Fruit fly (Drosophila melanogaster) whole organism, embryonic: ENCODE results near the gene CG14984.

Source experiments
- ATbp ChIP-seq: fragments of 200-800 bp; sonication (Bioruptor generic); optimal IDR thresholded peaks from 2 replicates; lab custom pipeline; 2017; ENCODE audit warnings: missing biosample characterization, mild to moderate bottlenecking, missing genetic modification characterization, missing genetic modification reagents
- BEAF-32 ChIP-seq: fragments of 200-800 bp; sonication (Bioruptor generic); optimal IDR thresholded peaks from 3 replicates; lab custom pipeline; 2017; ENCODE audit warnings: missing biosample characterization, missing genetic modification characterization, mild to moderate bottlenecking, moderate library complexity, missing genetic modification reagents
- Bdp1 ChIP-seq: fragments of 200-800 bp; sonication (Bioruptor generic); optimal IDR thresholded peaks from 3 replicates; lab custom pipeline; 2016; ENCODE audit warnings: missing biosample characterization, missing genetic modification characterization
- C15 ChIP-seq: fragments of 200-800 bp; sonication (Bioruptor generic); IDR thresholded peaks from 3 replicates; pipeline ENCODE4 v1.3.6; 2022; ENCODE audit warnings: missing biosample characterization, missing genetic modification characterization
- CG10431 ChIP-seq: fragments of 200-800 bp; sonication (Bioruptor generic); optimal IDR thresholded peaks from 3 replicates; lab custom pipeline; 2018; ENCODE audit warnings: missing biosample characterization, mild to moderate bottlenecking, missing genetic modification characterization
- CG12104 ChIP-seq: fragments of 200-800 bp; sonication (Bioruptor generic); optimal IDR thresholded peaks from 3 replicates; lab custom pipeline; 2016; ENCODE audit warnings: missing biosample characterization, missing genetic modification characterization
- CG12236 ChIP-seq: fragments of 200-800 bp; sonication (Bioruptor generic); optimal IDR thresholded peaks from 2 replicates; lab custom pipeline; 2016; ENCODE audit warnings: missing biosample characterization, missing genetic modification characterization
- CG12744 ChIP-seq: fragments of 200-800 bp; sonication (Bioruptor generic); optimal IDR thresholded peaks from 2 replicates; lab custom pipeline; 2016; ENCODE audit warnings: missing biosample characterization, missing genetic modification characterization
- CG14710 ChIP-seq: fragments of 200-800 bp; sonication (Bioruptor generic); optimal IDR thresholded peaks from 3 replicates; lab custom pipeline; 2019; ENCODE audit warnings: missing biosample characterization, mild to moderate bottlenecking, missing genetic modification characterization, moderate library complexity
- CG16779 ChIP-seq: fragments of 200-800 bp; sonication (Bioruptor generic); IDR thresholded peaks from 2 replicates; pipeline ENCODE4 v1.3.6; 2022; ENCODE audit warnings: missing biosample characterization, missing genetic modification characterization
- CG17328 ChIP-seq: fragments of 200-800 bp; sonication (Bioruptor generic); IDR thresholded peaks from 2 replicates; pipeline ENCODE4 v1.3.6; 2022; ENCODE audit warnings: missing biosample characterization, missing genetic modification characterization
- CG1832 ChIP-seq: fragments of 200-800 bp; sonication (Bioruptor generic); optimal IDR thresholded peaks from 2 replicates; lab custom pipeline; 2017; ENCODE audit warnings: missing biosample characterization, mild to moderate bottlenecking, missing genetic modification characterization, inconsistent platforms
- CG3065 ChIP-seq: fragments of 200-800 bp; sonication (Bioruptor generic); optimal IDR thresholded peaks from 2 replicates; lab custom pipeline; 2016; ENCODE audit warnings: missing biosample characterization, missing genetic modification characterization
- CG31224 ChIP-seq: fragments of 200-800 bp; sonication (Bioruptor generic); IDR thresholded peaks from 2 replicates; pipeline ENCODE4 v1.3.6; 2022; ENCODE audit warnings: missing biosample characterization, missing genetic modification characterization
- CG31388 ChIP-seq: fragments of 200-800 bp; sonication (Bioruptor generic); optimal IDR thresholded peaks from 2 replicates; lab custom pipeline; 2016; ENCODE audit warnings: missing biosample characterization, missing genetic modification characterization
- CG31441 ChIP-seq: fragments of 200-800 bp; sonication (Bioruptor generic); IDR thresholded peaks from 2 replicates; pipeline ENCODE4 v1.3.6; 2022; ENCODE audit warnings: missing biosample characterization, missing genetic modification characterization
- CG32772 ChIP-seq: fragments of 200-800 bp; sonication (Bioruptor generic); IDR thresholded peaks from 2 replicates; pipeline ENCODE4 v1.3.6; 2022; ENCODE audit warnings: missing biosample characterization, missing genetic modification characterization
- CG3281 ChIP-seq: fragments of 200-800 bp; sonication (Bioruptor generic); optimal IDR thresholded peaks from 3 replicates; lab custom pipeline; 2017; ENCODE audit warnings: missing biosample characterization, mild to moderate bottlenecking, missing genetic modification characterization
- CG33213 ChIP-seq: fragments of 200-800 bp; sonication (Bioruptor generic); optimal IDR thresholded peaks from 3 replicates; lab custom pipeline; 2016; ENCODE audit warnings: missing biosample characterization, missing genetic modification characterization
- CG6765 ChIP-seq: fragments of 200-800 bp; sonication (Bioruptor generic); optimal IDR thresholded peaks from 3 replicates; lab custom pipeline; 2017; ENCODE audit warnings: missing biosample characterization, mild to moderate bottlenecking, missing genetic modification characterization
- CG7745 ChIP-seq: fragments of 200-800 bp; sonication (Bioruptor generic); optimal IDR thresholded peaks from 2 replicates; lab custom pipeline; 2018; ENCODE audit warnings: missing biosample characterization, mild to moderate bottlenecking, missing genetic modification characterization, moderate library complexity
- CG8281 ChIP-seq: fragments of 200-800 bp; sonication (Bioruptor generic); optimal IDR thresholded peaks from 2 replicates; lab custom pipeline; 2018; ENCODE audit warnings: missing biosample characterization, mild to moderate bottlenecking, missing genetic modification characterization, moderate library complexity
- Camta ChIP-seq: fragments of 200-800 bp; sonication (Bioruptor generic); optimal IDR thresholded peaks from 2 replicates; lab custom pipeline; 2016; ENCODE audit warnings: missing biosample characterization, missing genetic modification characterization
- Chrac-16 ChIP-seq: fragments of 200-800 bp; sonication (Bioruptor generic); optimal IDR thresholded peaks from 3 replicates; lab custom pipeline; 2016; ENCODE audit warnings: missing biosample characterization, missing genetic modification characterization
- Dip3 ChIP-seq: fragments of 200-800 bp; sonication (Bioruptor generic); optimal IDR thresholded peaks from 3 replicates; lab custom pipeline; 2016; ENCODE audit warnings: missing biosample characterization, missing genetic modification characterization
- Doc2 ChIP-seq: fragments of 200-800 bp; sonication (Bioruptor generic); IDR thresholded peaks from 2 replicates; pipeline ENCODE4 v1.3.6; 2022; ENCODE audit warnings: missing biosample characterization, missing genetic modification characterization
- Drgx ChIP-seq: fragments of 200-800 bp; sonication (Bioruptor generic); IDR thresholded peaks from 2 replicates; pipeline ENCODE4 v1.3.6; 2022; ENCODE audit warnings: missing biosample characterization, missing genetic modification characterization
- Hr51 ChIP-seq, 2 experiments: fragments of 200-800 bp; sonication (Bioruptor generic); optimal IDR thresholded peaks; 2 replicates in 1 of 2; 3 replicates in 1 of 2; lab custom pipeline; 2016 to 2018; ENCODE audit warnings: missing biosample characterization in 2 of 2, missing genetic modification characterization in 2 of 2, mild to moderate bottlenecking in 1 of 2, moderate library complexity in 1 of 2
- Hsf ChIP-seq: fragments of 200-800 bp; sonication (Bioruptor generic); optimal IDR thresholded peaks from 3 replicates; lab custom pipeline; 2016; ENCODE audit warnings: missing biosample characterization, missing genetic modification characterization
- Nf-YC ChIP-seq: fragments of 200-800 bp; optimal IDR thresholded peaks from 3 replicates; lab custom pipeline; 2019; ENCODE audit warnings: missing biosample characterization, mild to moderate bottlenecking, missing genetic modification characterization, moderate library complexity
- Oli ChIP-seq: fragments of 200-800 bp; sonication (Bioruptor generic); optimal IDR thresholded peaks from 2 replicates; lab custom pipeline; 2018; ENCODE audit warnings: missing biosample characterization, mild to moderate bottlenecking, missing genetic modification characterization, moderate library complexity
- Poxn ChIP-seq: fragments of 200-800 bp; sonication (Bioruptor generic); IDR thresholded peaks from 2 replicates; pipeline ENCODE4 v1.3.6; 2022; ENCODE audit warnings: missing biosample characterization, missing genetic modification characterization
- Rfx ChIP-seq: fragments of 200-800 bp; sonication (Bioruptor generic); IDR thresholded peaks from 2 replicates; pipeline ENCODE4 v1.3.6; 2022; ENCODE audit warnings: missing biosample characterization, missing genetic modification characterization
- Usf ChIP-seq: fragments of 200-800 bp; sonication (Bioruptor generic); optimal IDR thresholded peaks from 2 replicates; lab custom pipeline; 2017; ENCODE audit warnings: missing genotype, missing biosample characterization, missing genetic modification characterization
- ab ChIP-seq: fragments of 200-800 bp; sonication (Bioruptor generic); optimal IDR thresholded peaks from 2 replicates; lab custom pipeline; 2016; ENCODE audit warnings: missing biosample characterization, missing genetic modification characterization
- ara ChIP-seq: fragments of 200-800 bp; sonication (Bioruptor generic); IDR thresholded peaks from 2 replicates; pipeline ENCODE4 v1.3.6; 2022; ENCODE audit warnings: missing biosample characterization, missing genetic modification characterization
- bcd ChIP-seq: fragments of 200-800 bp; sonication (Bioruptor generic); optimal IDR thresholded peaks from 2 replicates; lab custom pipeline; 2017; ENCODE audit warnings: missing biosample characterization, mild to moderate bottlenecking, missing genetic modification characterization
- crol ChIP-seq: fragments of 200-800 bp; sonication (Bioruptor generic); IDR thresholded peaks from 2 replicates; pipeline ENCODE4 v1.3.6; 2022; ENCODE audit warnings: missing biosample characterization, missing genetic modification characterization
- fd3F ChIP-seq: fragments of 200-800 bp; sonication (Bioruptor generic); optimal IDR thresholded peaks from 2 replicates; lab custom pipeline; 2018; ENCODE audit warnings: missing biosample characterization, mild to moderate bottlenecking, missing genetic modification characterization, moderate library complexity
- ftz-f1 ChIP-seq: fragments of 200-800 bp; sonication (Bioruptor generic); optimal IDR thresholded peaks from 2 replicates; lab custom pipeline; 2016; ENCODE audit warnings: missing biosample characterization, missing genetic modification characterization
- kay ChIP-seq: fragments of 200-800 bp; sonication (Bioruptor generic); optimal IDR thresholded peaks from 2 replicates; lab custom pipeline; 2016; ENCODE audit warnings: missing biosample characterization, missing genetic modification characterization
- oc ChIP-seq: fragments of 200-800 bp; sonication (Bioruptor generic); optimal IDR thresholded peaks from 2 replicates; lab custom pipeline; 2018; ENCODE audit warnings: missing biosample characterization, mild to moderate bottlenecking, missing genetic modification characterization, moderate library complexity
- otp ChIP-seq: fragments of 200-800 bp; sonication (Bioruptor generic); IDR thresholded peaks from 3 replicates; pipeline ENCODE4, ENCODE4 v1.3.6; 2022; ENCODE audit warnings: missing biosample characterization, missing genetic modification characterization
- sens-2 ChIP-seq: fragments of 200-800 bp; sonication (Bioruptor generic); IDR thresholded peaks from 2 replicates; pipeline ENCODE4 v1.3.6; 2022; ENCODE audit warnings: missing biosample characterization, missing genetic modification characterization
- slbo ChIP-seq: fragments of 200-800 bp; sonication (Bioruptor generic); IDR thresholded peaks from 2 replicates; pipeline ENCODE4 v1.3.6; 2022; ENCODE audit warnings: missing biosample characterization, missing genetic modification characterization
- so ChIP-seq: fragments of 200-800 bp; sonication (Bioruptor generic); IDR thresholded peaks from 3 replicates; pipeline ENCODE4 v1.3.6; 2022; ENCODE audit warnings: missing biosample characterization, missing genetic modification characterization
- trh ChIP-seq: fragments of 200-800 bp; sonication (Bioruptor generic); optimal IDR thresholded peaks from 2 replicates; lab custom pipeline; 2016; ENCODE audit warnings: missing biosample characterization, missing genetic modification characterization
- unpg ChIP-seq: fragments of 200-800 bp; sonication (Bioruptor generic); optimal IDR thresholded peaks from 3 replicates; lab custom pipeline; 2018; ENCODE audit warnings: missing biosample characterization, mild to moderate bottlenecking, missing genetic modification characterization, moderate library complexity
- usp ChIP-seq: fragments of >200 bp; optimal IDR thresholded peaks from 2 replicates; lab custom pipeline; 2017; ENCODE audit warnings: missing biosample characterization, missing genetic modification characterization
- zen2 ChIP-seq: fragments of 200-800 bp; sonication (Bioruptor generic); IDR thresholded peaks from 3 replicates; pipeline ENCODE4 v1.3.6; 2022; ENCODE audit warnings: missing biosample characterization, missing genetic modification characterization; ENCODE audit not compliant: partially characterized antibody
- zfh2 ChIP-seq: fragments of 200-800 bp; sonication (Bioruptor generic); optimal IDR thresholded peaks from 2 replicates; lab custom pipeline; 2016; ENCODE audit warnings: missing biosample characterization, missing genetic modification characterization

The CG14984 gene

dm6 chr3L:3970372-3971031, 18.2 kb upstream of the CG14984 start (continued):
- TF ChIP-seq otp (GFP tag; lab: Robert Waterston, UW), result 0 out of 3 replicates have a peak, but pooled peaks have one; percentile 40
- TF ChIP-seq Dip3, result peak; percentile 32
- 0 out of 2 replicates have a peak, but pooled peaks have one; percentile 41 for TF ChIP-seq CG17328 (GFP tag; lab: Robert Waterston, UW)
- TF ChIP-seq Usf (GFP tag; lab: Kevin White, UChicago), result no peak
- peak; percentile 26 for TF ChIP-seq unpg (GFP tag; lab: Kevin White, UChicago)
- 0 out of 2 replicates have a peak, but pooled peaks have one; percentile 6 for TF ChIP-seq sens-2 (GFP tag; lab: Robert Waterston, UW)
- TF ChIP-seq zfh2, result peak; percentile 8
- no peak for TF ChIP-seq Bdp1 (GFP tag; lab: Kevin White, UChicago)
- no peak for TF ChIP-seq trh (GFP tag; lab: Kevin White, UChicago)
- peak; percentile 66 for TF ChIP-seq slbo (GFP tag; lab: Robert Waterston, UW)
- no peak for TF ChIP-seq ftz-f1 (GFP tag; lab: Kevin White, UChicago)
- peak; percentile 39 for TF ChIP-seq bcd (GFP tag; lab: Kevin White, UChicago)
- no peak for TF ChIP-seq Doc2
- no peak for TF ChIP-seq Nf-YC (tag; lab: Kevin White, UChicago)
- peak in 1 of 2 experiments; percentile 65 for TF ChIP-seq Hr51 (GFP tag; optimal IDR thresholded peaks at IDR 0.05; lab: Kevin White, UChicago)
- no peak for TF ChIP-seq CG12104 (GFP tag; lab: Kevin White, UChicago)
- no peak for TF ChIP-seq CG6765 (GFP tag; lab: Kevin White, UChicago)
- TF ChIP-seq usp, result no peak
- no peak for TF ChIP-seq C15 (GFP tag; lab: Robert Waterston, UW)
- TF ChIP-seq crol, result no peak
- TF ChIP-seq CG3281 (GFP tag; lab: Kevin White, UChicago), result peak; percentile 59
- no peak for TF ChIP-seq BEAF-32
- no peak for TF ChIP-seq oc
- TF ChIP-seq CG12236 (GFP tag; lab: Kevin White, UChicago), result no peak
- TF ChIP-seq kay (GFP tag; lab: Kevin White, UChicago), result no peak
- TF ChIP-seq CG33213, result no peak
- peak; percentile 52; the same call in 1 of the 2 replicates for TF ChIP-seq CG31441 (GFP tag; lab: Robert Waterston, UW)
- peak; percentile 24 for TF ChIP-seq ATbp (GFP tag; lab: Kevin White, UChicago)
- TF ChIP-seq CG31388, result no peak
- peak; percentile 3 for TF ChIP-seq Camta (GFP tag; lab: Kevin White, UChicago)
- TF ChIP-seq ara, result no peak
- TF ChIP-seq CG31224 (GFP tag; lab: Robert Waterston, UW), result no peak
- no peak for TF ChIP-seq CG16779
- no peak for TF ChIP-seq Drgx (GFP tag; lab: Robert Waterston, UW)
- TF ChIP-seq zen2 (GFP tag; lab: Robert Waterston, UW), result no peak
- peak; percentile 17 for TF ChIP-seq fd3F (GFP tag; lab: Kevin White, UChicago)
- TF ChIP-seq Rfx (GFP tag; lab: Robert Waterston, UW), result peak; percentile 50; the same call in 1 of the 2 replicates
- TF ChIP-seq Poxn, result no peak
- TF ChIP-seq CG3065 (GFP tag; lab: Kevin White, UChicago), result peak; percentile 14
- TF ChIP-seq CG14710 (tag; lab: Kevin White, UChicago), result no peak
- TF ChIP-seq CG8281 (tag; lab: Kevin White, UChicago), result no peak
- TF ChIP-seq CG32772 (GFP tag; lab: Robert Waterston, UW), result 0 out of 2 replicates have a peak, but pooled peaks have one; percentile 8
- no peak for TF ChIP-seq CG12744 (GFP tag; lab: Kevin White, UChicago)
- TF ChIP-seq so (GFP tag; lab: Robert Waterston, UW), result peak; percentile 35; the same call in 1 of the 3 replicates
- peak; percentile 24 for TF ChIP-seq Hsf (GFP tag; lab: Kevin White, UChicago)
- TF ChIP-seq ab, result no peak
- no peak for TF ChIP-seq CG10431 (GFP tag; lab: Kevin White, UChicago)
- no peak for TF ChIP-seq CG7745 (tag; lab: Kevin White, UChicago)
- TF ChIP-seq CG1832, result no peak
- TF ChIP-seq Oli, result peak; percentile 50
- TF ChIP-seq Chrac-16, result peak; percentile 15
